Fruit fly (Drosophila melanogaster): ENCODE data around the gene CG32086.

Gene CG32086

dm6 chr3L:11540330-11540702, 43.5 kb downstream of the CG32086 start (continued):
- no peak for TF ChIP-seq trem (tag; optimal IDR thresholded peaks at IDR 0.05)
- TF ChIP-seq emc (GFP tag; optimal IDR thresholded peaks at IDR 0.05), result no peak
- TF ChIP-seq CG33557 (GFP tag; optimal IDR thresholded peaks at IDR 0.05), result peak; percentile 64
- peak; percentile 55 for TF ChIP-seq Asciz (GFP tag; optimal IDR thresholded peaks at IDR 0.05)
- TF ChIP-seq ken (GFP tag; IDR thresholded peaks at IDR 0.05), result no peak
- no peak for TF ChIP-seq CG31441 (GFP tag; IDR thresholded peaks at IDR 0.05)
- TF ChIP-seq sima (GFP tag; optimal IDR thresholded peaks at IDR 0.05), result no peak
- TF ChIP-seq Side (GFP tag; optimal IDR thresholded peaks at IDR 0.05), result peak; percentile 47
- TF ChIP-seq kni (GFP tag; optimal IDR thresholded peaks at IDR 0.05), result peak; percentile 78
- TF ChIP-seq CG5180 (GFP tag; optimal IDR thresholded peaks at IDR 0.05), result no peak
- TF ChIP-seq CG15011 (GFP tag; optimal IDR thresholded peaks at IDR 0.05), result peak; percentile 13
- no peak for TF ChIP-seq CG4360 (GFP tag; IDR thresholded peaks at IDR 0.05)
- TF ChIP-seq Vsx1 (GFP tag; optimal IDR thresholded peaks at IDR 0.05), result peak; percentile 80
- TF ChIP-seq CG17328 (GFP tag; IDR thresholded peaks at IDR 0.05), result no peak
- TF ChIP-seq trh (GFP tag; optimal IDR thresholded peaks at IDR 0.05), result no peak
- no peak for TF ChIP-seq HLH54F (GFP tag; optimal IDR thresholded peaks at IDR 0.05)
- TF ChIP-seq CG17359 (tag; optimal IDR thresholded peaks at IDR 0.05), result peak; percentile 24
- TF ChIP-seq CrebB (tag; optimal IDR thresholded peaks at IDR 0.05), result peak; percentile 64
- no peak for TF ChIP-seq CG10462 (GFP tag; optimal IDR thresholded peaks at IDR 0.05)
- no peak for TF ChIP-seq cato (GFP tag; optimal IDR thresholded peaks at IDR 0.05; ENCODE audit: borderline replicate concordance)
- no peak for TF ChIP-seq pzg (GFP tag; optimal IDR thresholded peaks at IDR 0.05)
- TF ChIP-seq cwo (GFP tag; optimal IDR thresholded peaks at IDR 0.05), result no peak
- no peak for TF ChIP-seq Atf6 (GFP tag; IDR thresholded peaks at IDR 0.05)
- TF ChIP-seq CG12744 (GFP tag; optimal IDR thresholded peaks at IDR 0.05), result no peak
- TF ChIP-seq NFAT (GFP tag; IDR thresholded peaks at IDR 0.05), result no peak
- TF ChIP-seq seq (GFP tag; IDR thresholded peaks at IDR 0.05), result no peak
- TF ChIP-seq CG17186 (GFP tag; optimal IDR thresholded peaks at IDR 0.05), result no peak
- no peak for TF ChIP-seq CG31388 (GFP tag; optimal IDR thresholded peaks at IDR 0.05)
- no peak for TF ChIP-seq YL-1 (GFP tag; optimal IDR thresholded peaks at IDR 0.05)
- no peak for TF ChIP-seq Hr3 (GFP tag; optimal IDR thresholded peaks at IDR 0.05)
- TF ChIP-seq E2f1 (GFP tag; IDR thresholded peaks at IDR 0.05), result no peak
- TF ChIP-seq Hey (tag; optimal IDR thresholded peaks at IDR 0.05), result peak; percentile 3
- TF ChIP-seq CG43689 (GFP tag; IDR thresholded peaks at IDR 0.05), result no peak
- no peak for TF ChIP-seq Ssrp (tag; optimal IDR thresholded peaks at IDR 0.05)
- TF ChIP-seq dm (GFP tag; optimal IDR thresholded peaks at IDR 0.05), result no peak
- TF ChIP-seq CG1529 (GFP tag; optimal IDR thresholded peaks at IDR 0.05), result peak; percentile 37
- TF ChIP-seq CG1832 (GFP tag; optimal IDR thresholded peaks at IDR 0.05), result no peak
- no peak for TF ChIP-seq CG10267 (tag; optimal IDR thresholded peaks at IDR 0.05)
- TF ChIP-seq H15 (GFP tag; IDR thresholded peaks at IDR 0.05), result no peak
- no peak for TF ChIP-seq pfk (GFP tag; optimal IDR thresholded peaks at IDR 0.05)
- peak; percentile 36 for TF ChIP-seq CG3281 (GFP tag; optimal IDR thresholded peaks at IDR 0.05)
- TF ChIP-seq klu (GFP tag; IDR thresholded peaks at IDR 0.05), result no peak
- no peak for TF ChIP-seq amos (GFP tag; IDR thresholded peaks at IDR 0.05; ENCODE audit: partially characterized antibody)
- peak in 1 of 2 experiments; percentile 90 for TF ChIP-seq Eip74EF (GFP tag; optimal IDR thresholded peaks at IDR 0.05)
- TF ChIP-seq shn (GFP tag; optimal IDR thresholded peaks at IDR 0.05), result no peak
- no peak for TF ChIP-seq Bteb2 (GFP tag; optimal IDR thresholded peaks at IDR 0.05)
- TF ChIP-seq CG2712 (tag; optimal IDR thresholded peaks at IDR 0.05), result peak; percentile 9
- no peak for TF ChIP-seq CG34224 (GFP tag; IDR thresholded peaks at IDR 0.05; ENCODE audit: partially characterized antibody)
- no peak for TF ChIP-seq az2 (GFP tag; optimal IDR thresholded peaks at IDR 0.05)
- TF ChIP-seq CG14860 (GFP tag; IDR thresholded peaks at IDR 0.05; ENCODE audit: partially characterized antibody), result no peak
- no peak for TF ChIP-seq run (tag; optimal IDR thresholded peaks at IDR 0.05)
